Worm (Caenorhabditis elegans) whole organism, L3 larva: ENCODE data around the gene uev-2.

Source experiments
- R02D3.7 ChIP-seq: fragments of 150-350 bp; optimal IDR thresholded peaks from 2 replicates; lab custom pipeline; 2014; ENCODE audit warnings: missing biosample characterization, missing genetic modification characterization
- aly-2 ChIP-seq: fragments of 150-350 bp; optimal IDR thresholded peaks from 2 replicates; lab custom pipeline; 2014; ENCODE audit warnings: missing biosample characterization, missing genetic modification characterization
- ama-1 ChIP-seq: fragments of 150-350 bp; optimal IDR thresholded peaks from 2 replicates; lab custom pipeline; 2018
- ceh-16 ChIP-seq: sonication (generic microtip); optimal IDR thresholded peaks from 2 replicates; lab custom pipeline; 2017; ENCODE audit warnings: missing biosample characterization, missing genetic modification characterization
- ceh-28 ChIP-seq: fragments of 150-350 bp; optimal IDR thresholded peaks from 2 replicates; lab custom pipeline; 2014; ENCODE audit warnings: missing biosample characterization, missing genetic modification reagents, missing genetic modification characterization
- ceh-82 ChIP-seq: fragments of 150-350 bp; optimal IDR thresholded peaks from 2 replicates; lab custom pipeline; 2014; ENCODE audit warnings: missing biosample characterization, missing genetic modification characterization
- ceh-9 ChIP-seq: sonication (generic microtip); optimal IDR thresholded peaks from 2 replicates; lab custom pipeline; 2018; ENCODE audit warnings: missing biosample characterization, missing genetic modification characterization
- daf-12 ChIP-seq: fragments of 150-350 bp; optimal IDR thresholded peaks from 2 replicates; lab custom pipeline; 2014; ENCODE audit warnings: missing biosample characterization, missing genetic modification reagents, missing genetic modification characterization
- elt-1 ChIP-seq: fragments of 150-350 bp; optimal IDR thresholded peaks from 2 replicates; lab custom pipeline; 2014; ENCODE audit warnings: missing biosample characterization, missing genetic modification characterization
- elt-2 ChIP-seq: sonication (generic microtip); optimal IDR thresholded peaks from 2 replicates; lab custom pipeline; 2016; ENCODE audit warnings: missing genetic modification reagents, mild to moderate bottlenecking, missing genetic modification characterization, missing compliant biosample characterization
- eor-1 ChIP-seq, 2 experiments: fragments of 150-350 bp; optimal IDR thresholded peaks; 2 replicates each; lab custom pipeline; 2014 to 2018; ENCODE audit warnings: missing biosample characterization in 2 of 2, missing genetic modification characterization in 2 of 2
- fkh-10 ChIP-seq: sonication (generic microtip); optimal IDR thresholded peaks from 2 replicates; lab custom pipeline; 2017; ENCODE audit warnings: missing biosample characterization, missing genetic modification reagents, missing genetic modification characterization
- fkh-2 ChIP-seq: fragments of 150-350 bp; optimal IDR thresholded peaks from 2 replicates; lab custom pipeline; 2014; ENCODE audit warnings: missing biosample characterization, missing genetic modification reagents, missing genetic modification characterization
- fos-1 ChIP-seq: fragments of 150-350 bp; optimal IDR thresholded peaks from 2 replicates; lab custom pipeline; 2014; ENCODE audit warnings: missing biosample characterization, missing genetic modification characterization
- hmg-11 ChIP-seq: sonication (generic microtip); optimal IDR thresholded peaks from 2 replicates; lab custom pipeline; 2016; ENCODE audit warnings: missing genetic modification characterization, missing compliant biosample characterization
- jun-1 ChIP-seq: fragments of 150-350 bp; optimal IDR thresholded peaks from 2 replicates; lab custom pipeline; 2014; ENCODE audit warnings: missing biosample characterization, missing genetic modification reagents, missing genetic modification characterization
- lin-15B ChIP-seq: fragments of 150-350 bp; optimal IDR thresholded peaks from 2 replicates; lab custom pipeline; 2014; ENCODE audit warnings: missing biosample characterization, missing genetic modification characterization
- lin-39 ChIP-seq: fragments of 150-350 bp; optimal IDR thresholded peaks from 2 replicates; lab custom pipeline; 2018; ENCODE audit warnings: missing biosample characterization, missing genetic modification reagents, missing genetic modification characterization
- mdl-1 ChIP-seq: fragments of 150-350 bp; optimal IDR thresholded peaks from 2 replicates; lab custom pipeline; 2014; ENCODE audit warnings: missing biosample characterization, missing genetic modification characterization
- mml-1 ChIP-seq: fragments of 150-350 bp; sonication (generic microtip); optimal IDR thresholded peaks from 3 replicates; lab custom pipeline; 2014; ENCODE audit warnings: missing biosample characterization, missing genetic modification characterization
- nfya-1 ChIP-seq: sonication (generic microtip); optimal IDR thresholded peaks from 2 replicates; lab custom pipeline; 2017; ENCODE audit warnings: missing genetic modification characterization, mild to moderate bottlenecking, missing compliant biosample characterization, antibody characterized with exemption, moderate library complexity; ENCODE audit not compliant: insufficient read depth
- nhr-11 ChIP-seq: fragments of 150-350 bp; optimal IDR thresholded peaks from 2 replicates; lab custom pipeline; 2014; ENCODE audit warnings: missing biosample characterization, missing genetic modification characterization
- nhr-12 ChIP-seq: fragments of 150-350 bp; optimal IDR thresholded peaks from 2 replicates; lab custom pipeline; 2014; ENCODE audit warnings: missing biosample characterization, missing genetic modification characterization
- nhr-23 ChIP-seq: fragments of 150-350 bp; optimal IDR thresholded peaks from 2 replicates; lab custom pipeline; 2014; ENCODE audit warnings: missing biosample characterization, missing genetic modification reagents, missing genetic modification characterization
- nhr-237 ChIP-seq: fragments of 150-350 bp; optimal IDR thresholded peaks from 2 replicates; lab custom pipeline; 2014; ENCODE audit warnings: missing biosample characterization, missing genetic modification characterization
- nhr-25 ChIP-seq: sonication (generic microtip); optimal IDR thresholded peaks from 2 replicates; lab custom pipeline; 2017; ENCODE audit warnings: missing biosample characterization, missing genetic modification characterization
- nhr-43 ChIP-seq: sonication (generic microtip); optimal IDR thresholded peaks from 2 replicates; lab custom pipeline; 2016; ENCODE audit warnings: mild to moderate bottlenecking, missing genetic modification characterization, missing compliant biosample characterization; ENCODE audit not compliant: poor library complexity, severe bottlenecking
- nhr-67 ChIP-seq: fragments of 150-350 bp; optimal IDR thresholded peaks from 2 replicates; lab custom pipeline; 2014; ENCODE audit warnings: missing biosample characterization, missing genetic modification characterization
- nhr-76 ChIP-seq: fragments of 150-350 bp; sonication (generic microtip); optimal IDR thresholded peaks from 5 replicates; lab custom pipeline; 2014; ENCODE audit warnings: missing biosample characterization, missing genetic modification characterization
- pha-4 ChIP-seq: fragments of 150-350 bp; optimal IDR thresholded peaks from 2 replicates; lab custom pipeline; 2014; ENCODE audit warnings: missing biosample characterization, missing genetic modification reagents, missing genetic modification characterization
- pqm-1 ChIP-seq: fragments of 150-350 bp; optimal IDR thresholded peaks from 2 replicates; lab custom pipeline; 2017; ENCODE audit warnings: missing biosample characterization, missing genetic modification characterization, inconsistent platforms
- snpc-4 ChIP-seq: fragments of 150-350 bp; optimal IDR thresholded peaks from 2 replicates; lab custom pipeline; 2014; ENCODE audit warnings: missing biosample characterization, missing genetic modification characterization
- zag-1 ChIP-seq: fragments of 150-350 bp; optimal IDR thresholded peaks from 2 replicates; lab custom pipeline; 2014; ENCODE audit warnings: missing biosample characterization, missing genetic modification characterization
- ztf-11 ChIP-seq: fragments of 150-350 bp; optimal IDR thresholded peaks from 2 replicates; lab custom pipeline; 2014; ENCODE audit warnings: missing biosample characterization, missing genetic modification characterization

Gene uev-2

ce11 chrIII:5582766-5583165 lies at the start of gene uev-2, which contains the start of gene F56D2.8:
TSS of gene uev-2 (plus strand) at chrIII:5583125.
TSS of gene F56D2.8 (minus strand) at chrIII:5582866.
- TF ChIP-seq nhr-23 (tag; lab: Kevin White, UChicago) (no peak), lin-39 (tag; lab: Kevin White, UChicago) (no peak), lin-15B (tag; lab: Kevin White, UChicago) (no peak), fkh-2 (tag; lab: Kevin White, UChicago) (no peak), eor-1 (tag; optimal IDR thresholded peaks at IDR 0.05; lab: Kevin White, UChicago) (no peak), ceh-9 (tag; lab: Kevin White, UChicago) (no peak), nhr-11 (tag; lab: Kevin White, UChicago) (no peak), mdl-1 (tag; lab: Kevin White, UChicago) (no peak), ceh-16 (tag; lab: Kevin White, UChicago) (no peak), pqm-1 (no peak), ama-1 (lab: Kevin White, UChicago) (no peak), nhr-43 (no peak), daf-12 (tag; lab: Kevin White, UChicago) (no peak), R02D3.7 (tag; lab: Kevin White, UChicago) (no peak), pha-4 (no peak), nhr-237 (tag; lab: Kevin White, UChicago) (no peak), nhr-12 (no peak), snpc-4 (tag; lab: Kevin White, UChicago) (no peak)

ce11 chrIII:5541777-5542176 lies 41.1 kb upstream of the uev-2 start:
- TF ChIP-seq nhr-12 = no peak
- no peak for TF ChIP-seq snpc-4 (tag; lab: Kevin White, UChicago)
- no peak for TF ChIP-seq ceh-82 (tag; lab: Kevin White, UChicago)
- peak; percentile 26 for TF ChIP-seq hmg-11 (tag; lab: Kevin White, UChicago)
- TF ChIP-seq nhr-25 = peak; percentile 37
- no peak for TF ChIP-seq pha-4

- TF ChIP-seq fos-1 (no peak), pqm-1 (no peak), fkh-10 (no peak), nhr-12 (no peak), jun-1 (tag; lab: Kevin White, UChicago) (no peak), nhr-237 (tag; lab: Kevin White, UChicago) (no peak), nhr-67 (no peak), elt-2 (tag; lab: Kevin White, UChicago) (no peak), nhr-76 (no peak), eor-1 (tag; optimal IDR thresholded peaks at IDR 0.05; lab: Kevin White, UChicago) (no peak), ztf-11 (no peak), ceh-82 (tag; lab: Kevin White, UChicago) (no peak), nhr-43 (no peak), zag-1 (tag; lab: Kevin White, UChicago) (no peak), ceh-28 (tag; lab: Kevin White, UChicago) (no peak), ama-1 (lab: Kevin White, UChicago) (no peak), lin-39 (tag; lab: Kevin White, UChicago) (no peak), aly-2 (no peak)
Observed at ce11 chrIII:5543050-5543449, 39.9 kb upstream of the uev-2 start, which contains the start of gene D1044.6. TSS of gene D1044.6 (minus strand) at chrIII:5543177.

ce11 chrIII:5543727-5544345 lies 39.1 kb upstream of the uev-2 start, which contains the start of gene D1044.1:
TSS of gene D1044.1 (plus strand) at chrIII:5544295.
- TF ChIP-seq mml-1 (tag; lab: Kevin White, UChicago) (no peak), nhr-43 (no peak), elt-2 (tag; lab: Kevin White, UChicago) (no peak), lin-39 (tag; lab: Kevin White, UChicago) (no peak), nhr-23 (tag; lab: Kevin White, UChicago) (no peak)

ce11 chrIII:5546309-5546708 lies 36.6 kb upstream of the uev-2 start:
- TF ChIP-seq nhr-25 (peak; percentile 22), elt-1 (tag; lab: Kevin White, UChicago) (peak; percentile 28), nfya-1 (peak; percentile 10), nhr-76 (no peak), nhr-23 (tag; lab: Kevin White, UChicago) (peak; percentile 74)
- TF ChIP-seq, all 47 proteins: peak for 4
